Worm (Caenorhabditis elegans) whole organism, midembryonic: ENCODE results near the gene ggtb-1.

Experiments used
- T22C8.4 ChIP-seq: fragments of 200-800 bp; sonication (Bioruptor generic); IDR thresholded peaks from 2 replicates; pipeline ENCODE4 v1.3.6; 2022; ENCODE audit warnings: missing genetic modification characterization, missing compliant biosample characterization
- cog-1 ChIP-seq: sonication (generic microtip); optimal IDR thresholded peaks from 2 replicates; lab custom pipeline; 2016; ENCODE audit warnings: missing genetic modification characterization, missing compliant biosample characterization
- flt-1 ChIP-seq: fragments of 200-800 bp; sonication (Bioruptor generic); IDR thresholded peaks from 2 replicates; pipeline ENCODE4 v1.3.6; 2022; ENCODE audit warnings: missing genetic modification characterization, missing compliant biosample characterization
- klf-2 ChIP-seq: fragments of 200-800 bp; sonication (Bioruptor generic); conservative IDR thresholded peaks from 2 replicates; pipeline ENCODE4 v1.3.6; 2022; ENCODE audit warnings: missing genetic modification reagents, missing genetic modification characterization, missing compliant biosample characterization
- ref-1 ChIP-seq: fragments of 200-800 bp; sonication (Bioruptor generic); conservative IDR thresholded peaks from 2 replicates; pipeline ENCODE4 v1.3.6; 2022; ENCODE audit warnings: missing genetic modification reagents, missing genetic modification characterization, missing compliant biosample characterization
- tab-1 ChIP-seq: fragments of 200-800 bp; sonication (Bioruptor generic); IDR thresholded peaks from 2 replicates; pipeline ENCODE4 v1.3.6; 2022; ENCODE audit warnings: missing genetic modification characterization, missing compliant biosample characterization
- ztf-23 ChIP-seq: fragments of 200-800 bp; sonication (Bioruptor generic); IDR thresholded peaks from 2 replicates; pipeline ENCODE4 v1.3.6; 2022; ENCODE audit warnings: missing genetic modification reagents, missing genetic modification characterization, missing compliant biosample characterization
- ztf-29 ChIP-seq: fragments of 200-800 bp; sonication (Bioruptor generic); IDR thresholded peaks from 2 replicates; pipeline ENCODE4 v1.3.6; 2022; ENCODE audit warnings: missing genetic modification reagents, missing genetic modification characterization, missing compliant biosample characterization

ggtb-1 gene

DNA sequence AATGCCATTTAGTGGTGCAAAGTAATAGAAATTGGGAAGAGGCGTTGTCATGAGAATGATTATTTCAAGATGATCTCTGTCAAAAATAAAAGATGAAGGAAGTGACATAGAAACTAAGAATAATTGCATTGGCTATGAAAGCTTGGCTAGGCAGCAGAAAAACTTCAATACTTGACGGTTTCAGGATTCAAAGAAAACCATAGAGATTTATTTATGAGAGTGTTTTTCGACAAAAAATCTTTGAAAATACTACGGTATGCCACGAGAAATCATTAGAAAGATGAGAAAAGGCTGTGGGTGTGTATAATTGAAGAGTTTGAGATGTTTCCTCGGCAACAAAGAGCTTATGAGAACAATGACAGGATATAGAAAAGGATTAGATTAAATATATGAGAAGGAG is 51.9 kb downstream of the ggtb-1 start, which contains the start of gene F37C12.14:
TSS of gene F37C12.14 (minus strand) at position 101 of the 400 bp plus-strand sequence.
- TF ChIP-seq klf-2 (GFP tag; lab: Robert Waterston, UW), result no peak
- TF ChIP-seq flt-1 (GFP tag; lab: Robert Waterston, UW), result no peak
- TF ChIP-seq cog-1 (tag; lab: Kevin White, UChicago), result no peak
- no peak for TF ChIP-seq ztf-29 (GFP tag; lab: Robert Waterston, UW)
- no peak for TF ChIP-seq ref-1
- no peak for TF ChIP-seq tab-1 (GFP tag; lab: Robert Waterston, UW)
- no peak for TF ChIP-seq T22C8.4
- no peak for TF ChIP-seq ztf-23 (GFP tag; lab: Robert Waterston, UW)
